Worm (Caenorhabditis elegans): ENCODE results near the gene his-61.
A peak's percentile ranks its signal among the peaks of the same experiment; 100 is the strongest.

his-61 gene

ce11 chrIV:7505866-7506488, 20.0 kb upstream of the his-61 start (continued):
- TF ChIP-seq F57A8.1 (GFP tag; optimal IDR thresholded peaks at IDR 0.05) (no peak), nfyb-1 (GFP tag; IDR thresholded peaks at IDR 0.05) (0 out of 2 replicates have a peak, but pooled peaks have one; percentile 42), sdz-38 (tag; optimal IDR thresholded peaks at IDR 0.05) (no peak), bed-1 (GFP tag; IDR thresholded peaks at IDR 0.05) (no peak), ZK185.1 (tag; optimal IDR thresholded peaks at IDR 0.05; ENCODE audit: poor library complexity, severe bottlenecking) (peak; percentile 67), tbx-9 (tag; optimal IDR thresholded peaks at IDR 0.05; ENCODE audit: borderline replicate concordance) (no peak), F49E8.2 (tag; optimal IDR thresholded peaks at IDR 0.05; ENCODE audit: insufficient read depth) (peak; percentile 59), chd-7 (tag; optimal IDR thresholded peaks at IDR 0.05) (peak; percentile 62), T07F8.4 (tag; optimal IDR thresholded peaks at IDR 0.05) (no peak)

- TF ChIP-seq F37B4.10 (GFP tag; IDR thresholded peaks at IDR 0.05) (no peak), tlf-1 (GFP tag; optimal IDR thresholded peaks at IDR 0.05) (no peak), F23B12.7 (tag; optimal IDR thresholded peaks at IDR 0.05; ENCODE audit: insufficient read depth) (no peak), cebp-2 (GFP tag; IDR thresholded peaks at IDR 0.05) (no peak), fkh-3 (tag; optimal IDR thresholded peaks at IDR 0.05) (no peak), nfyb-1 (GFP tag; IDR thresholded peaks at IDR 0.05) (no peak), hlh-26 (GFP tag; conservative IDR thresholded peaks at IDR 0.05) (no peak), let-607 (tag; optimal IDR thresholded peaks at IDR 0.05) (no peak), mxl-1 (tag; optimal IDR thresholded peaks at IDR 0.05) (no peak), ceh-91 (GFP tag; IDR thresholded peaks at IDR 0.05) (no peak), snpc-4 (GFP tag; optimal IDR thresholded peaks at IDR 0.05) (no peak), snpc-4 (tag; optimal IDR thresholded peaks at IDR 0.05) (no peak), athp-1 (tag; optimal IDR thresholded peaks at IDR 0.05) (no peak)
Measured at ce11 chrIV:7503322-7503721, 17.3 kb upstream of the his-61 start, which contains the start of gene glt-6. glt-6 (plus strand) TSS chrIV:7503622.

DNA sequence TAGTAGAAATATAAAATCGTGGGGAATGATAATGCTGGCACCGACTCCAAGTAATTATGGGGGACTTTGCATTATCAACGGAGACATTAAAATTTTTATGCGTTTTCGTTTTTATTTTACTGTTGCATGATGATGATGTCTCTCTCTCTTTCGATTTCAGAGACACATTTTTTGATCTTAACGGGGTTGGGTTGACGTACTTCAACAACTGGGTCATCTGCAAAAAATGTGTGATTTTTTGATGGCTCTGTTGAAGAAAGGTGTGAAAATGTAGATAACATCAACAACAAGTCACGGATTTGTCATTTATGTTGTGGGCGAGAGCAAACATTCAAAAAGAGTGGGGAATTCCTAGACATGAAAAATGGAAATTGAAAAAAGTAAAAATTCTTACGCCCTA, 15.3 kb upstream of the his-61 start, which contains the start of gene F55G1.15:
TSS of gene F55G1.15 (minus strand) at position 101 of the 400 bp plus-strand sequence.
- TF ChIP-seq B0336.3 (GFP tag; IDR thresholded peaks at IDR 0.05), result no peak
- TF ChIP-seq bed-2 (GFP tag; IDR thresholded peaks at IDR 0.05), result no peak
- TF ChIP-seq aptf-3 (GFP tag; IDR thresholded peaks at IDR 0.05), result no peak
- TF ChIP-seq ama-1 (optimal IDR thresholded peaks at IDR 0.05), result no peak
- no peak for TF ChIP-seq ama-1 (GFP tag; optimal IDR thresholded peaks at IDR 0.05)
- no peak for TF ChIP-seq dpff-1 (tag; optimal IDR thresholded peaks at IDR 0.05)
- no peak for TF ChIP-seq sptf-2 (GFP tag; optimal IDR thresholded peaks at IDR 0.05)
- TF ChIP-seq pbrm-1 (GFP tag; IDR thresholded peaks at IDR 0.05), result no peak
- TF ChIP-seq gei-17 (GFP tag; optimal IDR thresholded peaks at IDR 0.05), result no peak
- no peak for TF ChIP-seq F57C9.4 (tag; optimal IDR thresholded peaks at IDR 0.05)
- TF ChIP-seq pha-4 (tag; optimal IDR thresholded peaks at IDR 0.05), result no peak
- TF ChIP-seq ekl-4 (GFP tag; IDR thresholded peaks at IDR 0.05), result no peak
- TF ChIP-seq dox-1 (GFP tag; IDR thresholded peaks at IDR 0.05), result no peak
- no peak for TF ChIP-seq lin-40 (tag; optimal IDR thresholded peaks at IDR 0.05)
- TF ChIP-seq lir-1 (GFP tag; conservative IDR thresholded peaks at IDR 0.05), result no peak
- no peak for TF ChIP-seq ztf-26 (tag; optimal IDR thresholded peaks at IDR 0.05)
- no peak for TF ChIP-seq xnd-1 (tag; optimal IDR thresholded peaks at IDR 0.05)

Data from whole organism, young adult.